Fruit fly (Drosophila melanogaster): Measurements from ENCODE around the gene CG32485.

Gene CG32485

dm6 chr3L:3080084-3080994 is 30.2 kb downstream of the CG32485 start:
- TF ChIP-seq Sox100B (GFP tag; optimal IDR thresholded peaks at IDR 0.05) (peak; percentile 38), CG5180 (GFP tag; optimal IDR thresholded peaks at IDR 0.05) (peak; percentile 6), sens (GFP tag) (peak; percentile 90), cg (GFP tag; optimal IDR thresholded peaks at IDR 0.05) (peak; percentile 49), CG10209 (GFP tag; optimal IDR thresholded peaks at IDR 0.05) (peak; percentile 15), CG31224 (GFP tag; IDR thresholded peaks at IDR 0.05) (0 out of 2 replicates have a peak, but pooled peaks have one; percentile 5), Nf-YB (GFP tag; optimal IDR thresholded peaks at IDR 0.05) (no peak), Hmr (GFP tag; optimal IDR thresholded peaks at IDR 0.05) (peak; percentile 11), Gug (GFP tag; IDR thresholded peaks at IDR 0.05) (peak; percentile 27; the same call in 2 of the 4 replicates), Max (GFP tag; optimal IDR thresholded peaks at IDR 0.05) (peak; percentile 12), CG15514 (GFP tag; optimal IDR thresholded peaks at IDR 0.05) (peak; percentile 53), Rfx (GFP tag; IDR thresholded peaks at IDR 0.05) (peak; percentile 60; the same call in 1 of the 2 replicates), CG13424 (tag; optimal IDR thresholded peaks at IDR 0.05) (no peak), pho (GFP tag; optimal IDR thresholded peaks at IDR 0.05) (no peak), tgo (GFP tag; IDR thresholded peaks at IDR 0.05) (peak; percentile 59; the same call in 2 of the 3 replicates), sd (tag; optimal IDR thresholded peaks at IDR 0.05) (peak; percentile 67), luna (GFP tag; optimal IDR thresholded peaks at IDR 0.05) (no peak), YL-1 (GFP tag; optimal IDR thresholded peaks at IDR 0.05) (no peak), unpg (GFP tag; optimal IDR thresholded peaks at IDR 0.05) (peak; percentile 29), CG6791 (GFP tag; IDR thresholded peaks at IDR 0.05; ENCODE audit: partially characterized antibody) (0 out of 3 replicates have a peak, but pooled peaks have one; percentile 24), Ets65A (GFP tag) (peak; percentile 82), CG6272 (GFP tag; IDR thresholded peaks at IDR 0.05) (peak; percentile 36; the same call in 1 of the 2 replicates), Ada2b (GFP tag; IDR thresholded peaks at IDR 0.05) (peak; percentile 33; the same call in 1 of the 2 replicates), Rx (GFP tag; IDR thresholded peaks at IDR 0.05) (0 out of 2 replicates have a peak, but pooled peaks have one; percentile 32), pnt (GFP tag; optimal IDR thresholded peaks at IDR 0.05) (peak; percentile 15), E2f1 (GFP tag; IDR thresholded peaks at IDR 0.05) (peak; percentile 35; the same call in 1 of the 2 replicates), Atf-2 (GFP tag; optimal IDR thresholded peaks at IDR 0.05) (no peak), CG32532 (GFP tag; IDR thresholded peaks at IDR 0.05) (peak; percentile 56; the same call in 1 of the 2 replicates), Hr78 (GFP tag; optimal IDR thresholded peaks at IDR 0.05) (peak in 1 of 2 experiments; percentile 89), pan (optimal IDR thresholded peaks at IDR 0.05) (no peak), pan (GFP tag; optimal IDR thresholded peaks at IDR 0.05 in 1 of 2, IDR thresholded peaks at IDR 0.05 in 1 of 2) (peak in 1 of 2 experiments; percentile 75), pum (GFP tag; optimal IDR thresholded peaks at IDR 0.05) (no peak), HLH3B (GFP tag; IDR thresholded peaks at IDR 0.05) (peak; percentile 55), CG7839 (tag; optimal IDR thresholded peaks at IDR 0.05) (peak; percentile 26), CG6254 (GFP tag; optimal IDR thresholded peaks at IDR 0.05) (no peak), crol (GFP tag; IDR thresholded peaks at IDR 0.05) (peak; percentile 77), CG31365 (tag; optimal IDR thresholded peaks at IDR 0.05) (no peak), CG18011 (GFP tag; optimal IDR thresholded peaks at IDR 0.05) (no peak), lmd (GFP tag; IDR thresholded peaks at IDR 0.05) (peak; percentile 47), gcm2 (GFP tag; optimal IDR thresholded peaks at IDR 0.05) (no peak), gro (GFP tag; optimal IDR thresholded peaks at IDR 0.05) (peak; percentile 32), Atf6 (GFP tag; IDR thresholded peaks at IDR 0.05) (0 out of 2 replicates have a peak, but pooled peaks have one; percentile 20), CG11696 (GFP tag; IDR thresholded peaks at IDR 0.05) (peak; percentile 48), Meics (GFP tag; optimal IDR thresholded peaks at IDR 0.05) (peak; percentile 6), Fer3 (tag; optimal IDR thresholded peaks at IDR 0.05) (no peak), Drgx (GFP tag; IDR thresholded peaks at IDR 0.05) (peak; percentile 59), Ptx1 (GFP tag; IDR thresholded peaks at IDR 0.05) (peak; percentile 54), Pdp1 (GFP tag; optimal IDR thresholded peaks at IDR 0.05) (peak in 1 of 2 experiments; percentile 51)

Measured in whole organism, embryonic.